Fruit fly (Drosophila melanogaster) whole organism, prepupa: ENCODE data around the gene Mon1.
A peak's percentile ranks its signal among the peaks of the same experiment; 100 is the strongest.

Experiments
- CG10669 ChIP-seq: fragments of 200-800 bp; sonication (Bioruptor generic); optimal IDR thresholded peaks from 3 replicates; lab custom pipeline; 2018; ENCODE audit warnings: missing biosample characterization, mild to moderate bottlenecking, missing genetic modification characterization, moderate library complexity
- CG11762 ChIP-seq: fragments of 200-800 bp; sonication (Bioruptor generic); optimal IDR thresholded peaks from 3 replicates; lab custom pipeline; 2016; ENCODE audit warnings: missing biosample characterization, missing genetic modification characterization; ENCODE audit not compliant: insufficient read depth
- CG11902 ChIP-seq: fragments of 200-800 bp; sonication (Bioruptor generic); optimal IDR thresholded peaks from 3 replicates; lab custom pipeline; 2016; ENCODE audit warnings: missing biosample characterization, missing genetic modification characterization
- CG1621 ChIP-seq: fragments of 200-800 bp; sonication (Bioruptor generic); optimal IDR thresholded peaks from 3 replicates; lab custom pipeline; 2018; ENCODE audit warnings: missing biosample characterization, mild to moderate bottlenecking, missing genetic modification characterization
- CG16779 ChIP-seq: fragments of 200-800 bp; sonication (Bioruptor generic); optimal IDR thresholded peaks from 3 replicates; lab custom pipeline; 2017; ENCODE audit warnings: missing biosample characterization, mild to moderate bottlenecking, missing genetic modification characterization
- CG3032 ChIP-seq: fragments of 200-800 bp; optimal IDR thresholded peaks from 2 replicates; lab custom pipeline; 2019; ENCODE audit warnings: missing biosample characterization, mild to moderate bottlenecking, missing genetic modification characterization, moderate library complexity
- CG31627 ChIP-seq: fragments of 200-800 bp; sonication (Bioruptor generic); optimal IDR thresholded peaks from 3 replicates; lab custom pipeline; 2016; ENCODE audit warnings: missing biosample characterization, missing genetic modification characterization
- CG32006 ChIP-seq: fragments of 200-800 bp; sonication (Bioruptor generic); optimal IDR thresholded peaks from 3 replicates; lab custom pipeline; 2017; ENCODE audit warnings: missing biosample characterization, mild to moderate bottlenecking, missing genetic modification characterization
- CG34406 ChIP-seq: fragments of 200-800 bp; sonication (Bioruptor generic); optimal IDR thresholded peaks from 3 replicates; lab custom pipeline; 2016; ENCODE audit warnings: missing biosample characterization, missing genetic modification characterization
- CG3919 ChIP-seq: fragments of 200-800 bp; sonication (Bioruptor generic); optimal IDR thresholded peaks from 3 replicates; lab custom pipeline; 2016; ENCODE audit warnings: missing biosample characterization, missing genetic modification characterization
- CG4318 ChIP-seq: fragments of 200-800 bp; sonication (Bioruptor generic); optimal IDR thresholded peaks from 3 replicates; lab custom pipeline; 2017; ENCODE audit warnings: missing biosample characterization, mild to moderate bottlenecking, missing genetic modification characterization
- CG6163 ChIP-seq: fragments of 200-800 bp; sonication (Bioruptor generic); IDR thresholded peaks from 3 replicates; pipeline ENCODE4 v1.3.6; 2022; ENCODE audit warnings: missing biosample characterization, missing genetic modification characterization
- CG6792 ChIP-seq: fragments of 200-800 bp; sonication (Bioruptor generic); optimal IDR thresholded peaks from 3 replicates; lab custom pipeline; 2016; ENCODE audit warnings: missing biosample characterization, missing genetic modification characterization
- CG6808 ChIP-seq: fragments of 200-800 bp; sonication (Bioruptor generic); optimal IDR thresholded peaks from 3 replicates; lab custom pipeline; 2017; ENCODE audit warnings: missing biosample characterization, missing genetic modification characterization, mild to moderate bottlenecking, moderate library complexity, missing genetic modification reagents
- CG6854 ChIP-seq: fragments of 200-800 bp; sonication (Bioruptor generic); optimal IDR thresholded peaks from 2 replicates; lab custom pipeline; 2017; ENCODE audit warnings: missing biosample characterization, mild to moderate bottlenecking, missing genetic modification characterization
- CG8119 ChIP-seq: fragments of 200-800 bp; sonication (Bioruptor generic); IDR thresholded peaks from 3 replicates; pipeline ENCODE4 v1.3.6; 2022; ENCODE audit warnings: missing biosample characterization, missing genetic modification characterization
- CG8319 ChIP-seq: fragments of 200-800 bp; sonication (Bioruptor generic); optimal IDR thresholded peaks from 3 replicates; lab custom pipeline; 2016; ENCODE audit warnings: missing biosample characterization, missing genetic modification characterization
- CG8632 ChIP-seq: fragments of 200-800 bp; sonication (Bioruptor generic); optimal IDR thresholded peaks from 3 replicates; lab custom pipeline; 2016; ENCODE audit warnings: missing biosample characterization, missing genetic modification characterization
- CG9139 ChIP-seq: fragments of 200-800 bp; sonication (Bioruptor generic); optimal IDR thresholded peaks from 3 replicates; lab custom pipeline; 2017; ENCODE audit warnings: missing biosample characterization, mild to moderate bottlenecking, missing genetic modification characterization
- Eip75B ChIP-seq: fragments of 200-800 bp; sonication (Bioruptor generic); optimal IDR thresholded peaks from 3 replicates; lab custom pipeline; 2016; ENCODE audit warnings: missing biosample characterization, missing genetic modification characterization
- Eip78C ChIP-seq: fragments of 200-800 bp; sonication (Bioruptor generic); peaks from one replicate; lab custom pipeline; 2016; ENCODE audit warnings: missing biosample characterization, missing genetic modification characterization
- Eip93F ChIP-seq: fragments of 200-800 bp; sonication (Bioruptor generic); optimal IDR thresholded peaks from 2 replicates; lab custom pipeline; 2016; ENCODE audit warnings: missing biosample characterization, mild to moderate bottlenecking, missing genetic modification characterization
- Ets21C ChIP-seq: fragments of 200-800 bp; sonication (Bioruptor generic); optimal IDR thresholded peaks from 3 replicates; lab custom pipeline; 2016; ENCODE audit warnings: missing biosample characterization, missing genetic modification characterization
- Ets96B ChIP-seq: fragments of 200-800 bp; optimal IDR thresholded peaks from 2 replicates; lab custom pipeline; 2019; ENCODE audit warnings: missing biosample characterization, mild to moderate bottlenecking, missing genetic modification characterization, moderate library complexity
- Hr38 ChIP-seq: sonication (Bioruptor generic); optimal IDR thresholded peaks from 2 replicates; lab custom pipeline; 2016; ENCODE audit warnings: missing biosample characterization, missing genetic modification characterization
- Hr39 ChIP-seq: fragments of 200-800 bp; sonication (Bioruptor generic); optimal IDR thresholded peaks from 2 replicates; lab custom pipeline; 2016; ENCODE audit warnings: missing biosample characterization, missing genetic modification characterization
- Lpt ChIP-seq: fragments of 200-800 bp; sonication (Bioruptor generic); optimal IDR thresholded peaks from 3 replicates; lab custom pipeline; 2016; ENCODE audit warnings: missing biosample characterization, missing genetic modification characterization
- Met ChIP-seq: fragments of 200-800 bp; sonication (Bioruptor generic); optimal IDR thresholded peaks from 3 replicates; lab custom pipeline; 2016; ENCODE audit warnings: missing biosample characterization, missing genetic modification characterization
- OdsH ChIP-seq: fragments of 200-800 bp; sonication (Bioruptor generic); optimal IDR thresholded peaks from 3 replicates; lab custom pipeline; 2016; ENCODE audit warnings: missing biosample characterization, missing genetic modification characterization
- Smox ChIP-seq: fragments of 200-800 bp; sonication (Bioruptor generic); optimal IDR thresholded peaks from 3 replicates; lab custom pipeline; 2016; ENCODE audit warnings: missing biosample characterization, missing genetic modification characterization
- Sox102F ChIP-seq: fragments of 200-800 bp; sonication (Bioruptor generic); optimal IDR thresholded peaks from 2 replicates; lab custom pipeline; 2016; ENCODE audit warnings: missing biosample characterization, mild to moderate bottlenecking, missing genetic modification characterization
- Sox14 ChIP-seq: fragments of 200-800 bp; sonication (Bioruptor generic); optimal IDR thresholded peaks from 3 replicates; lab custom pipeline; 2016; ENCODE audit warnings: missing biosample characterization, missing genetic modification characterization
- Sox15 ChIP-seq: fragments of 200-800 bp; sonication (Bioruptor generic); optimal IDR thresholded peaks from 3 replicates; lab custom pipeline; 2016; ENCODE audit warnings: missing biosample characterization, missing genetic modification characterization
- achi ChIP-seq: fragments of 200-800 bp; sonication (Bioruptor generic); optimal IDR thresholded peaks from 3 replicates; lab custom pipeline; 2016; ENCODE audit warnings: missing biosample characterization, missing genetic modification characterization
- acj6 ChIP-seq: fragments of 200-800 bp; sonication (Bioruptor generic); optimal IDR thresholded peaks from 3 replicates; lab custom pipeline; 2016; ENCODE audit warnings: missing biosample characterization, missing genetic modification characterization
- cyc ChIP-seq: fragments of 200-800 bp; sonication (Bioruptor generic); optimal IDR thresholded peaks from 3 replicates; lab custom pipeline; 2016; ENCODE audit warnings: missing biosample characterization, missing genetic modification characterization
- dac ChIP-seq: fragments of 200-800 bp; sonication (Bioruptor generic); optimal IDR thresholded peaks from 2 replicates; lab custom pipeline; 2017; ENCODE audit warnings: missing biosample characterization, mild to moderate bottlenecking, missing genetic modification characterization
- dsx ChIP-seq: fragments of 200-800 bp; optimal IDR thresholded peaks from 3 replicates; lab custom pipeline; 2019; ENCODE audit warnings: missing biosample characterization, mild to moderate bottlenecking, missing genetic modification characterization, moderate library complexity; ENCODE audit not compliant: poor library complexity, severe bottlenecking
- eg ChIP-seq: fragments of 200-800 bp; sonication (Bioruptor generic); IDR thresholded peaks from 3 replicates; pipeline ENCODE4 v1.3.6; 2022; ENCODE audit warnings: missing biosample characterization, missing genetic modification characterization
- esn ChIP-seq: fragments of 200-800 bp; sonication (Bioruptor generic); optimal IDR thresholded peaks from 2 replicates; lab custom pipeline; 2016; ENCODE audit warnings: missing biosample characterization, mild to moderate bottlenecking, missing genetic modification characterization, moderate library complexity
- fd59A ChIP-seq: fragments of 200-800 bp; sonication (Bioruptor generic); optimal IDR thresholded peaks from 2 replicates; lab custom pipeline; 2017; ENCODE audit warnings: missing biosample characterization, mild to moderate bottlenecking, missing genetic modification characterization, missing genetic modification reagents
- fd85E ChIP-seq: fragments of 200-800 bp; sonication (Bioruptor generic); optimal IDR thresholded peaks from 3 replicates; lab custom pipeline; 2016; ENCODE audit warnings: missing biosample characterization, missing genetic modification characterization
- fkh ChIP-seq: fragments of 200-800 bp; sonication (Bioruptor generic); optimal IDR thresholded peaks from 3 replicates; lab custom pipeline; 2017; ENCODE audit warnings: missing biosample characterization, mild to moderate bottlenecking, missing genetic modification characterization, moderate library complexity
- lz ChIP-seq: fragments of 200-800 bp; sonication (Bioruptor generic); optimal IDR thresholded peaks from 3 replicates; lab custom pipeline; 2016; ENCODE audit warnings: missing biosample characterization, missing genetic modification characterization
- net ChIP-seq: fragments of 200-800 bp; sonication (Bioruptor generic); optimal IDR thresholded peaks from 3 replicates; lab custom pipeline; 2016; ENCODE audit warnings: missing biosample characterization, missing genetic modification characterization
- pdm3 ChIP-seq: fragments of 200-800 bp; sonication (Bioruptor generic); optimal IDR thresholded peaks from 3 replicates; lab custom pipeline; 2016; ENCODE audit warnings: missing biosample characterization, missing genetic modification characterization
- salr ChIP-seq, 2 experiments: fragments of 200-800 bp; sonication (Bioruptor generic); optimal IDR thresholded peaks; 3 replicates each; lab custom pipeline; 2016 to 2018; ENCODE audit warnings: missing biosample characterization in 2 of 2, missing genetic modification characterization in 2 of 2, mild to moderate bottlenecking in 1 of 2
- spab ChIP-seq: fragments of 200-800 bp; sonication (Bioruptor generic); optimal IDR thresholded peaks from 2 replicates; lab custom pipeline; 2017; ENCODE audit warnings: missing biosample characterization, mild to moderate bottlenecking, missing genetic modification characterization, missing genetic modification reagents
- svp ChIP-seq: fragments of 200-800 bp; sonication (Bioruptor generic); peaks from one replicate; lab custom pipeline; 2016; ENCODE audit warnings: missing biosample characterization, missing genetic modification characterization
- vri ChIP-seq: fragments of 200-800 bp; sonication (Bioruptor generic); optimal IDR thresholded peaks from 3 replicates; lab custom pipeline; 2016; ENCODE audit warnings: missing biosample characterization, mild to moderate bottlenecking, missing genetic modification characterization

The Mon1 gene

DNA sequence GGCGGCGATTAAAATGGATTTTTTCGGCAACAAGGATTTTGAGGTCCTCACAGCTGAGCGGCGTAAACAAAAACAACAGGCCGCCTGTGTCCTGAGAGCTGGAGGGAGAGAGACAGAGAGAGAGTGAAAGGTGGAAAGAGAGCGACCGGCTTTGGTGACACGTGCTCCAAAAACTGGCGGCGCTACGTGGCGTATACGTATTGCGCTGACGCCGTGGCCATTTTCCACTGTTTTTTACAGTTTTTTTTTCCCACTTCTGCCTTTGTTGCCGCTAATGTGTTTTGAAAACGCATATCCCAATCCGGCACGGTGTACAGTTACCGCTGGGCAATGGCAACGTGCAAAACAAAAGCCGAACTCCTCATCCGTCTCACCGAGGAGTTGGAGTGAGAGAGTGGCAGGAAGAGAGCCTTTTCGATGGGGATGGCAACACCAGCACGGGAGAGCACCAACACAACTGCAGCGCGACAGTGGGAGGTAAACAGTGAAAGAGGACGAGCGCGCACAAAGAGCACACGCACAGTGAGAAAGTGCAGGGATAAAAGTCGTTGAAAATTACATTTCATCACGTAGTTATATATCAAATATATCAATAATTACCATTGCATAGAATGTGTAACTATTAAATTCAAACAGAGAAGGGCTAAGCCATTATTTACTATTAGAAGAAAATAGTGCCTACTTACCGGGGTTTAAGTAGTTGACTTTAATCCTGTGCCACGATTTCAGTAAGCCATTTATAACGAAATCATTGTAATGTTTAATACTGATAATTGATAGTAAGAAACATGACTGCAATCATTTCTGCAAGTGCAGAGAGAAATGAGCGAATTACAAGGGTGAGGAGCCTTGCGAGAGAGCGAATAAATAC lies 29.8 kb upstream of the Mon1 start:
- TF ChIP-seq CG3032 (peak; percentile 78), cyc (peak; percentile 71), CG16779 (tag; lab: Kevin White, UChicago) (no peak), esn (GFP tag; lab: Kevin White, UChicago) (peak; percentile 89), Ets96B (tag; lab: Kevin White, UChicago) (peak; percentile 75), Lpt (GFP tag; lab: Kevin White, UChicago) (peak; percentile 28), CG9139 (GFP tag; lab: Kevin White, UChicago) (peak; percentile 30), acj6 (GFP tag; lab: Kevin White, UChicago) (peak; percentile 82), CG8319 (GFP tag; lab: Kevin White, UChicago) (peak; percentile 19), Smox (GFP tag; lab: Kevin White, UChicago) (peak; percentile 79), CG11902 (GFP tag; lab: Kevin White, UChicago) (peak; percentile 72), Met (peak; percentile 81), CG1621 (tag; lab: Kevin White, UChicago) (peak; percentile 58), CG31627 (GFP tag; lab: Kevin White, UChicago) (peak; percentile 81), Ets21C (GFP tag; lab: Kevin White, UChicago) (peak; percentile 65), eg (GFP tag; lab: Robert Waterston, UW) (no peak), Eip78C (GFP tag; lab: Kevin White, UChicago) (no peak), fd59A (peak; percentile 82), net (GFP tag; lab: Kevin White, UChicago) (no peak), OdsH (GFP tag; lab: Kevin White, UChicago) (peak; percentile 53), svp (GFP tag; lab: Kevin White, UChicago) (no peak), Hr39 (GFP tag; lab: Kevin White, UChicago) (peak; percentile 78), Eip75B (GFP tag; lab: Kevin White, UChicago) (peak; percentile 85), fd85E (peak; percentile 30), CG34406 (GFP tag; lab: Kevin White, UChicago) (peak; percentile 73), CG4318 (GFP tag; lab: Kevin White, UChicago) (peak; percentile 48), spab (GFP tag; lab: Kevin White, UChicago) (no peak), CG6792 (GFP tag; lab: Kevin White, UChicago) (peak; percentile 79), CG32006 (GFP tag; lab: Kevin White, UChicago) (peak; percentile 82), CG10669 (GFP tag; lab: Kevin White, UChicago) (peak; percentile 78), lz (GFP tag; lab: Kevin White, UChicago) (peak; percentile 77), Sox15 (GFP tag; lab: Kevin White, UChicago) (peak; percentile 51), dac (peak; percentile 32), Hr38 (GFP tag; lab: Kevin White, UChicago) (no peak), CG8632 (GFP tag; lab: Kevin White, UChicago) (peak; percentile 64), CG6808 (no peak), CG8119 (GFP tag; lab: Robert Waterston, UW) (peak; percentile 42; the same call in 2 of the 3 replicates), CG6854 (peak; percentile 1), CG6163 (peak; percentile 50), Eip93F (peak; percentile 40), achi (GFP tag; lab: Kevin White, UChicago) (peak; percentile 74), Sox102F (GFP tag; lab: Kevin White, UChicago) (peak; percentile 75), vri (GFP tag; lab: Kevin White, UChicago) (peak; percentile 67), Sox14 (GFP tag; lab: Kevin White, UChicago) (peak; percentile 78), CG11762 (peak; percentile 68), pdm3 (GFP tag; lab: Kevin White, UChicago) (peak; percentile 72), dsx (GFP tag; lab: Kevin White, UChicago) (peak; percentile 76), salr (GFP tag; optimal IDR thresholded peaks at IDR 0.05; lab: Kevin White, UChicago) (peak; percentile 63 to 88), CG3919 (GFP tag; lab: Kevin White, UChicago) (peak; percentile 75), fkh (no peak)
